Worm (Caenorhabditis elegans) whole organism, L4 larva: ENCODE measurements around the gene R07D5.2.

Experiments
- F44E2.7 ChIP-seq: fragments of 200-800 bp; sonication (Bioruptor generic); IDR thresholded peaks from 2 replicates; pipeline ENCODE4 v2.1.2; 2022; ENCODE audit warnings: missing genetic modification characterization, missing compliant biosample characterization
- T20F7.1 ChIP-seq: fragments of 200-800 bp; sonication (Bioruptor generic); optimal IDR thresholded peaks from 2 replicates; lab custom pipeline; 2018; ENCODE audit warnings: mild to moderate bottlenecking, missing genetic modification characterization, missing compliant biosample characterization
- Y105C5A.15 ChIP-seq: fragments of 200-800 bp; sonication (Bioruptor generic); IDR thresholded peaks from 2 replicates; pipeline ENCODE4 v1.3.6; 2022; ENCODE audit warnings: missing genetic modification characterization, missing compliant biosample characterization
- Y48G9A.11 ChIP-seq: fragments of 200-800 bp; sonication (Bioruptor generic); IDR thresholded peaks from 2 replicates; pipeline ENCODE4 v1.3.6; 2022; ENCODE audit warnings: missing genetic modification reagents, missing genetic modification characterization, missing compliant biosample characterization
- ceh-62 ChIP-seq: sonication (generic microtip); optimal IDR thresholded peaks from 2 replicates; lab custom pipeline; 2017; ENCODE audit warnings: missing biosample characterization, missing genetic modification characterization
- ceh-82 ChIP-seq: sonication (generic microtip); optimal IDR thresholded peaks from 2 replicates; lab custom pipeline; 2017; ENCODE audit warnings: missing biosample characterization, missing genetic modification characterization
- duxl-1 ChIP-seq: sonication (generic microtip); optimal IDR thresholded peaks from 2 replicates; lab custom pipeline; 2016; ENCODE audit warnings: mild to moderate bottlenecking, missing genetic modification characterization, moderate library complexity, missing compliant biosample characterization; ENCODE audit not compliant: poor library complexity
- nhr-237 ChIP-seq: sonication (generic microtip); optimal IDR thresholded peaks from 2 replicates; lab custom pipeline; 2017; ENCODE audit warnings: missing biosample characterization, missing genetic modification characterization
- pqm-1 ChIP-seq: sonication (generic microtip); optimal IDR thresholded peaks from 2 replicates; lab custom pipeline; 2017; ENCODE audit warnings: missing biosample characterization, missing genetic modification characterization
- spr-1 ChIP-seq: sonication (generic microtip); optimal IDR thresholded peaks from 2 replicates; lab custom pipeline; 2016; ENCODE audit warnings: mild to moderate bottlenecking, missing genetic modification characterization, missing compliant biosample characterization
- unc-62 ChIP-seq, 3 experiments: fragments of 150-350 bp in 1 of 3; sonication (generic microtip); optimal IDR thresholded peaks in 2 of 3; peaks in 1 of 3; 1 replicate in 1 of 3; 2 replicates in 2 of 3; lab custom pipeline; 2014 to 2017; ENCODE audit warnings: missing biosample characterization in 3 of 3, missing genetic modification characterization in 3 of 3, missing genetic modification reagents in 3 of 3, missing genotype in 1 of 3
- zip-11 ChIP-seq: fragments of 200-800 bp; sonication (Bioruptor generic); IDR thresholded peaks from 2 replicates; pipeline ENCODE4 v1.3.6; 2022; ENCODE audit warnings: missing genetic modification characterization, missing compliant biosample characterization

ce11 chrX:15155054-15155453, 38.6 kb upstream of the R07D5.2 start:
- TF ChIP-seq T20F7.1 (GFP tag; lab: Kevin White, UChicago) (no peak), unc-62 (GFP tag; optimal IDR thresholded peaks at IDR 0.05 in 1 of 2; lab: Kevin White, UChicago) (no peak), unc-62 (tag; optimal IDR thresholded peaks at IDR 0.05; lab: Kevin White, UChicago) (no peak), pqm-1 (tag; lab: Kevin White, UChicago) (no peak), spr-1 (no peak), ceh-62 (tag; lab: Kevin White, UChicago) (no peak), zip-11 (GFP tag; lab: Robert Waterston, UW) (no peak), duxl-1 (tag; lab: Kevin White, UChicago) (no peak), ceh-82 (tag; lab: Kevin White, UChicago) (no peak), Y105C5A.15 (no peak), Y48G9A.11 (GFP tag; lab: Robert Waterston, UW) (no peak), nhr-237 (tag; lab: Kevin White, UChicago) (no peak), F44E2.7 (GFP tag; lab: Robert Waterston, UW) (no peak)
